Fruit fly (Drosophila melanogaster) whole organism, prepupa: Measurements from ENCODE around the gene Sec24CD.

Experiments used
- CG10631 ChIP-seq: fragments of 200-800 bp; sonication (Bioruptor generic); optimal IDR thresholded peaks from 2 replicates; lab custom pipeline; 2016; ENCODE audit warnings: missing biosample characterization, missing genetic modification characterization
- CG10669 ChIP-seq: fragments of 200-800 bp; sonication (Bioruptor generic); optimal IDR thresholded peaks from 3 replicates; lab custom pipeline; 2018; ENCODE audit warnings: missing biosample characterization, mild to moderate bottlenecking, missing genetic modification characterization, moderate library complexity
- CG11762 ChIP-seq: fragments of 200-800 bp; sonication (Bioruptor generic); optimal IDR thresholded peaks from 3 replicates; lab custom pipeline; 2016; ENCODE audit warnings: missing biosample characterization, missing genetic modification characterization; ENCODE audit not compliant: insufficient read depth
- CG11902 ChIP-seq: fragments of 200-800 bp; sonication (Bioruptor generic); optimal IDR thresholded peaks from 3 replicates; lab custom pipeline; 2016; ENCODE audit warnings: missing biosample characterization, missing genetic modification characterization
- CG15336 ChIP-seq: fragments of 200-800 bp; sonication (Bioruptor generic); IDR thresholded peaks from 2 replicates; pipeline ENCODE4 v1.3.6; 2022; ENCODE audit warnings: missing biosample characterization, missing genetic modification characterization
- CG1621 ChIP-seq: fragments of 200-800 bp; sonication (Bioruptor generic); optimal IDR thresholded peaks from 3 replicates; lab custom pipeline; 2018; ENCODE audit warnings: missing biosample characterization, mild to moderate bottlenecking, missing genetic modification characterization
- CG3032 ChIP-seq: fragments of 200-800 bp; optimal IDR thresholded peaks from 2 replicates; lab custom pipeline; 2019; ENCODE audit warnings: missing biosample characterization, mild to moderate bottlenecking, missing genetic modification characterization, moderate library complexity
- CG31627 ChIP-seq: fragments of 200-800 bp; sonication (Bioruptor generic); optimal IDR thresholded peaks from 3 replicates; lab custom pipeline; 2016; ENCODE audit warnings: missing biosample characterization, missing genetic modification characterization
- CG32006 ChIP-seq: fragments of 200-800 bp; sonication (Bioruptor generic); optimal IDR thresholded peaks from 3 replicates; lab custom pipeline; 2017; ENCODE audit warnings: missing biosample characterization, mild to moderate bottlenecking, missing genetic modification characterization
- CG34406 ChIP-seq: fragments of 200-800 bp; sonication (Bioruptor generic); optimal IDR thresholded peaks from 3 replicates; lab custom pipeline; 2016; ENCODE audit warnings: missing biosample characterization, missing genetic modification characterization
- CG3919 ChIP-seq: fragments of 200-800 bp; sonication (Bioruptor generic); optimal IDR thresholded peaks from 3 replicates; lab custom pipeline; 2016; ENCODE audit warnings: missing biosample characterization, missing genetic modification characterization
- CG4318 ChIP-seq: fragments of 200-800 bp; sonication (Bioruptor generic); optimal IDR thresholded peaks from 3 replicates; lab custom pipeline; 2017; ENCODE audit warnings: missing biosample characterization, mild to moderate bottlenecking, missing genetic modification characterization
- CG6163 ChIP-seq: fragments of 200-800 bp; sonication (Bioruptor generic); IDR thresholded peaks from 3 replicates; pipeline ENCODE4 v1.3.6; 2022; ENCODE audit warnings: missing biosample characterization, missing genetic modification characterization
- CG6276 ChIP-seq: fragments of 200-800 bp; sonication (Bioruptor generic); optimal IDR thresholded peaks from 2 replicates; lab custom pipeline; 2017; ENCODE audit warnings: missing biosample characterization, mild to moderate bottlenecking, missing genetic modification characterization
- CG6808 ChIP-seq: fragments of 200-800 bp; sonication (Bioruptor generic); optimal IDR thresholded peaks from 3 replicates; lab custom pipeline; 2017; ENCODE audit warnings: missing biosample characterization, missing genetic modification characterization, mild to moderate bottlenecking, moderate library complexity, missing genetic modification reagents
- CG6854 ChIP-seq: fragments of 200-800 bp; sonication (Bioruptor generic); optimal IDR thresholded peaks from 2 replicates; lab custom pipeline; 2017; ENCODE audit warnings: missing biosample characterization, mild to moderate bottlenecking, missing genetic modification characterization
- CG7368 ChIP-seq: fragments of 200-800 bp; sonication (Bioruptor generic); optimal IDR thresholded peaks from 3 replicates; lab custom pipeline; 2016; ENCODE audit warnings: missing biosample characterization, missing genetic modification characterization
- CG8119 ChIP-seq: fragments of 200-800 bp; sonication (Bioruptor generic); IDR thresholded peaks from 3 replicates; pipeline ENCODE4 v1.3.6; 2022; ENCODE audit warnings: missing biosample characterization, missing genetic modification characterization
- CG9139 ChIP-seq: fragments of 200-800 bp; sonication (Bioruptor generic); optimal IDR thresholded peaks from 3 replicates; lab custom pipeline; 2017; ENCODE audit warnings: missing biosample characterization, mild to moderate bottlenecking, missing genetic modification characterization
- Eip78C ChIP-seq: fragments of 200-800 bp; sonication (Bioruptor generic); peaks from one replicate; lab custom pipeline; 2016; ENCODE audit warnings: missing biosample characterization, missing genetic modification characterization
- Eip93F ChIP-seq: fragments of 200-800 bp; sonication (Bioruptor generic); optimal IDR thresholded peaks from 2 replicates; lab custom pipeline; 2016; ENCODE audit warnings: missing biosample characterization, mild to moderate bottlenecking, missing genetic modification characterization
- Ets21C ChIP-seq: fragments of 200-800 bp; sonication (Bioruptor generic); optimal IDR thresholded peaks from 3 replicates; lab custom pipeline; 2016; ENCODE audit warnings: missing biosample characterization, missing genetic modification characterization
- Ets96B ChIP-seq: fragments of 200-800 bp; optimal IDR thresholded peaks from 2 replicates; lab custom pipeline; 2019; ENCODE audit warnings: missing biosample characterization, mild to moderate bottlenecking, missing genetic modification characterization, moderate library complexity
- Hr39 ChIP-seq: fragments of 200-800 bp; sonication (Bioruptor generic); optimal IDR thresholded peaks from 2 replicates; lab custom pipeline; 2016; ENCODE audit warnings: missing biosample characterization, missing genetic modification characterization
- Hr4 ChIP-seq: fragments of 200-800 bp; sonication (Bioruptor generic); optimal IDR thresholded peaks from 3 replicates; lab custom pipeline; 2016; ENCODE audit warnings: missing biosample characterization, missing genetic modification characterization
- Lpt ChIP-seq: fragments of 200-800 bp; sonication (Bioruptor generic); optimal IDR thresholded peaks from 3 replicates; lab custom pipeline; 2016; ENCODE audit warnings: missing biosample characterization, missing genetic modification characterization
- Met ChIP-seq: fragments of 200-800 bp; sonication (Bioruptor generic); optimal IDR thresholded peaks from 3 replicates; lab custom pipeline; 2016; ENCODE audit warnings: missing biosample characterization, missing genetic modification characterization
- OdsH ChIP-seq: fragments of 200-800 bp; sonication (Bioruptor generic); optimal IDR thresholded peaks from 3 replicates; lab custom pipeline; 2016; ENCODE audit warnings: missing biosample characterization, missing genetic modification characterization
- Smox ChIP-seq: fragments of 200-800 bp; sonication (Bioruptor generic); optimal IDR thresholded peaks from 3 replicates; lab custom pipeline; 2016; ENCODE audit warnings: missing biosample characterization, missing genetic modification characterization
- Sox102F ChIP-seq: fragments of 200-800 bp; sonication (Bioruptor generic); optimal IDR thresholded peaks from 2 replicates; lab custom pipeline; 2016; ENCODE audit warnings: missing biosample characterization, mild to moderate bottlenecking, missing genetic modification characterization
- Sox14 ChIP-seq: fragments of 200-800 bp; sonication (Bioruptor generic); optimal IDR thresholded peaks from 3 replicates; lab custom pipeline; 2016; ENCODE audit warnings: missing biosample characterization, missing genetic modification characterization
- Sox15 ChIP-seq: fragments of 200-800 bp; sonication (Bioruptor generic); optimal IDR thresholded peaks from 3 replicates; lab custom pipeline; 2016; ENCODE audit warnings: missing biosample characterization, missing genetic modification characterization
- cyc ChIP-seq: fragments of 200-800 bp; sonication (Bioruptor generic); optimal IDR thresholded peaks from 3 replicates; lab custom pipeline; 2016; ENCODE audit warnings: missing biosample characterization, missing genetic modification characterization
- dac ChIP-seq: fragments of 200-800 bp; sonication (Bioruptor generic); optimal IDR thresholded peaks from 2 replicates; lab custom pipeline; 2017; ENCODE audit warnings: missing biosample characterization, mild to moderate bottlenecking, missing genetic modification characterization
- eg ChIP-seq: fragments of 200-800 bp; sonication (Bioruptor generic); IDR thresholded peaks from 3 replicates; pipeline ENCODE4 v1.3.6; 2022; ENCODE audit warnings: missing biosample characterization, missing genetic modification characterization
- fd59A ChIP-seq: fragments of 200-800 bp; sonication (Bioruptor generic); optimal IDR thresholded peaks from 2 replicates; lab custom pipeline; 2017; ENCODE audit warnings: missing biosample characterization, mild to moderate bottlenecking, missing genetic modification characterization, missing genetic modification reagents
- fd85E ChIP-seq: fragments of 200-800 bp; sonication (Bioruptor generic); optimal IDR thresholded peaks from 3 replicates; lab custom pipeline; 2016; ENCODE audit warnings: missing biosample characterization, missing genetic modification characterization
- fkh ChIP-seq: fragments of 200-800 bp; sonication (Bioruptor generic); optimal IDR thresholded peaks from 3 replicates; lab custom pipeline; 2017; ENCODE audit warnings: missing biosample characterization, mild to moderate bottlenecking, missing genetic modification characterization, moderate library complexity
- lz ChIP-seq: fragments of 200-800 bp; sonication (Bioruptor generic); optimal IDR thresholded peaks from 3 replicates; lab custom pipeline; 2016; ENCODE audit warnings: missing biosample characterization, missing genetic modification characterization
- net ChIP-seq: fragments of 200-800 bp; sonication (Bioruptor generic); optimal IDR thresholded peaks from 3 replicates; lab custom pipeline; 2016; ENCODE audit warnings: missing biosample characterization, missing genetic modification characterization
- pdm3 ChIP-seq: fragments of 200-800 bp; sonication (Bioruptor generic); optimal IDR thresholded peaks from 3 replicates; lab custom pipeline; 2016; ENCODE audit warnings: missing biosample characterization, missing genetic modification characterization
- salr ChIP-seq, 2 experiments: fragments of 200-800 bp; sonication (Bioruptor generic); optimal IDR thresholded peaks; 3 replicates each; lab custom pipeline; 2016 to 2018; ENCODE audit warnings: missing biosample characterization in 2 of 2, missing genetic modification characterization in 2 of 2, mild to moderate bottlenecking in 1 of 2
- spab ChIP-seq: fragments of 200-800 bp; sonication (Bioruptor generic); optimal IDR thresholded peaks from 2 replicates; lab custom pipeline; 2017; ENCODE audit warnings: missing biosample characterization, mild to moderate bottlenecking, missing genetic modification characterization, missing genetic modification reagents
- ss ChIP-seq, 2 experiments: fragments of 200-800 bp; sonication (Bioruptor generic); optimal IDR thresholded peaks; 2 replicates in 1 of 2; 3 replicates in 1 of 2; lab custom pipeline; 2017 to 2018; ENCODE audit warnings: mild to moderate bottlenecking in 2 of 2, missing biosample characterization in 2 of 2, missing genetic modification characterization in 2 of 2, moderate library complexity in 1 of 2
- vri ChIP-seq: fragments of 200-800 bp; sonication (Bioruptor generic); optimal IDR thresholded peaks from 3 replicates; lab custom pipeline; 2016; ENCODE audit warnings: missing biosample characterization, mild to moderate bottlenecking, missing genetic modification characterization

The Sec24CD gene

DNA sequence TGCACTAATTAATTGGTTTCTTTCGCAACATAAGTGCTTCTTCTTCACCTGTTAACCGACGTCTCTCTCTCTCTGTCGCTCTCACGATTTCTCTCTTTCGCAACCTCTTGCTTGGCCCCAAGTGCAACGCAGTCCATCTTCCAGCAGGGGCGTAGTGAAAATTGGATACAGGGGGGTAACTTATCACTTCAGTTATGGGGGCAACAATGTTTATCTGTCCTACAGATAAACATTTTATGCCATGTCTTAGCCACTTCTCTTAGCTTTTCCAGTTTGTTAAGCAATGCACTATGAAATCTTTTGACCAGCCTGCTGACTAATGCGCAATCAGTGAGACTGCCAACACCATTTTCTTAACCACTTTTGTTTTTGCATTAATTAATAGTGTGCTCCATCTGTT, 9.3 kb downstream of the Sec24CD start (continued):
- peak; percentile 58 for TF ChIP-seq fd59A (GFP tag; lab: Kevin White, UChicago)
- peak; percentile 30 for TF ChIP-seq CG6854 (GFP tag; lab: Kevin White, UChicago)
- peak; percentile 70 for TF ChIP-seq lz (GFP tag; lab: Kevin White, UChicago)
- no peak for TF ChIP-seq CG9139 (GFP tag; lab: Kevin White, UChicago)
- peak; percentile 62 for TF ChIP-seq CG11762 (GFP tag; lab: Kevin White, UChicago)
- peak; percentile 66 for TF ChIP-seq CG3032
- TF ChIP-seq CG31627: peak; percentile 83
- TF ChIP-seq CG1621 (tag; lab: Kevin White, UChicago): peak; percentile 63
- TF ChIP-seq Smox: peak; percentile 76
- TF ChIP-seq Hr39: peak; percentile 77
- peak; percentile 86 for TF ChIP-seq pdm3
- TF ChIP-seq Ets96B (tag; lab: Kevin White, UChicago): peak; percentile 67
- peak; percentile 87 for TF ChIP-seq CG15336 (GFP tag; lab: Robert Waterston, UW)
- TF ChIP-seq CG6276: peak; percentile 72
- TF ChIP-seq Eip78C (GFP tag; lab: Kevin White, UChicago): peak; percentile 88
- peak; percentile 87 for TF ChIP-seq Hr4 (GFP tag; lab: Kevin White, UChicago)
- peak; percentile 85 for TF ChIP-seq Sox14
- TF ChIP-seq fd85E (GFP tag; lab: Kevin White, UChicago): peak; percentile 56
- TF ChIP-seq Eip93F (GFP tag; lab: Kevin White, UChicago): no peak
- peak; percentile 68 for TF ChIP-seq dac (GFP tag; lab: Kevin White, UChicago)
- peak; percentile 81 for TF ChIP-seq Met (GFP tag; lab: Kevin White, UChicago)
- TF ChIP-seq CG34406 (GFP tag; lab: Kevin White, UChicago): peak; percentile 80
- TF ChIP-seq ss (GFP tag; optimal IDR thresholded peaks at IDR 0.05; lab: Kevin White, UChicago): peak; percentile 29 to 33
- peak in 1 of 2 experiments; percentile 50 for TF ChIP-seq salr (GFP tag; optimal IDR thresholded peaks at IDR 0.05; lab: Kevin White, UChicago)
- no peak for TF ChIP-seq CG4318 (GFP tag; lab: Kevin White, UChicago)

DNA sequence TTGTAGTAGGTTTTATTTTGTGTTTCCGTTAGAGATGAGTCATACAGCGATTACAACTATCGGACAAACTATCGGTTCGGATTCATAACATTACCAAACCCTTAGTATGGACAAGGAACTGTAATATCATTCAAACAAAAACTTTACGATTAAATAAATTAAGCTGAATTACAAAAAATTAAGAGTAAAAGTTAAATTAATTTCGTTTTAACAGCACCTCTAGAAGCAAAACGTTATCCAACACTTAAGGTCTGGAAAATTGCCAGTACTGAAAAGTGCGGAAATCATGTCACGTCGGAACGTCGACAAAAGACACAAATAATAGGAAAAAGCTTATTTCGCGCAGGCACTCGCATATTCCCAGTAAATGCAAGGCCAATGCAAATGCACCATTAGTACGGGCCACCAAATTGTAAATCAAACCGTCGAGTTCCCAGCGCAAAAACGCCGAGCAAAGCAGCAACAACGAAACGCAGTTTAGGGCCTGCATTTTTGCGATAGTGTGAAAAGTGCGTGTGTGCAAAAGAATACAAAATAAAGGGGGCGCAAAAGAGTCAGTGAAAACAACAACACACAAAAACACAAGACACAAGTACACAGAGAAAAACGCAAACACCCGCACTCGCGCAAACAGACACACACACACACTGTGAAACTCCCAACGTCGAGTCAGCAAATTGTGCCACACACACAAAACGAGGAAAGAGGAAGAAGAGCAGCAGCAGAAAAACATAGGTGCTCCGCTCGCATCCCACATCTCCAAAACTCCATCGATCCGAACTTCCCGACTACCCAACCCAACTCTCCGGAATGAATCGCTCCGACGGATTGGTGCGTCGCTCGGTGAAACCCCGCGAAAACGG, 10.2 kb downstream of the Sec24CD start, which contains the start of the genes CG15387 and sau:
TSS of gene CG15387 (minus strand) at position 36 of the 863 bp plus-strand sequence.
TSS of gene sau (plus strand) at position 84 of the 863 bp plus-strand sequence.
- TF ChIP-seq CG4318 (GFP tag; lab: Kevin White, UChicago) (peak; percentile 21), CG3032 (peak; percentile 84), CG6163 (GFP tag; lab: Robert Waterston, UW) (peak; percentile 83), fkh (GFP tag; lab: Kevin White, UChicago) (peak; percentile 45), CG32006 (GFP tag; lab: Kevin White, UChicago) (peak; percentile 69), CG10669 (GFP tag; lab: Kevin White, UChicago) (peak; percentile 79), CG3919 (GFP tag; lab: Kevin White, UChicago) (peak; percentile 87), CG8119 (peak; percentile 33; the same call in 1 of the 3 replicates), Eip78C (GFP tag; lab: Kevin White, UChicago) (peak; percentile 95), Hr4 (GFP tag; lab: Kevin White, UChicago) (peak; percentile 90), CG15336 (GFP tag; lab: Robert Waterston, UW) (peak; percentile 56), ss (GFP tag; optimal IDR thresholded peaks at IDR 0.05; lab: Kevin White, UChicago) (peak; percentile 2 to 79), spab (GFP tag; lab: Kevin White, UChicago) (peak; percentile 50), Eip93F (GFP tag; lab: Kevin White, UChicago) (peak; percentile 27), eg (peak; percentile 77), fd59A (GFP tag; lab: Kevin White, UChicago) (peak; percentile 67), CG11762 (GFP tag; lab: Kevin White, UChicago) (peak; percentile 48), CG10631 (peak; percentile 88), net (GFP tag; lab: Kevin White, UChicago) (peak; percentile 80), CG11902 (peak; percentile 75), cyc (GFP tag; lab: Kevin White, UChicago) (peak; percentile 90), fd85E (GFP tag; lab: Kevin White, UChicago) (peak; percentile 59), Sox15 (GFP tag; lab: Kevin White, UChicago) (peak; percentile 71), Ets21C (GFP tag; lab: Kevin White, UChicago) (peak; percentile 85), salr (GFP tag; optimal IDR thresholded peaks at IDR 0.05; lab: Kevin White, UChicago) (peak; percentile 55 to 84), OdsH (GFP tag; lab: Kevin White, UChicago) (peak; percentile 90), CG1621 (tag; lab: Kevin White, UChicago) (peak; percentile 52), CG6808 (GFP tag; lab: Kevin White, UChicago) (peak; percentile 53), vri (GFP tag; lab: Kevin White, UChicago) (peak; percentile 84), pdm3 (peak; percentile 91), Sox102F (GFP tag; lab: Kevin White, UChicago) (peak; percentile 87), Lpt (GFP tag; lab: Kevin White, UChicago) (peak; percentile 42), CG31627 (peak; percentile 92), CG6854 (GFP tag; lab: Kevin White, UChicago) (peak; percentile 39), CG7368 (peak; percentile 75), lz (GFP tag; lab: Kevin White, UChicago) (peak; percentile 93)
